Fruit fly (Drosophila melanogaster) whole organism, embryonic: ENCODE results near the gene CG46434.

Experiments
- Aef1 ChIP-seq: fragments of 200-800 bp; sonication (Bioruptor generic); IDR thresholded peaks from 3 replicates; pipeline ENCODE4 v1.3.6; 2022; ENCODE audit warnings: missing biosample characterization, missing genetic modification characterization
- B-H2 ChIP-seq: fragments of 200-800 bp; sonication (Bioruptor generic); optimal IDR thresholded peaks from 2 replicates; lab custom pipeline; 2018; ENCODE audit warnings: missing biosample characterization, mild to moderate bottlenecking, missing genetic modification characterization
- Bteb2 ChIP-seq: fragments of 200-800 bp; sonication (Bioruptor generic); optimal IDR thresholded peaks from 2 replicates; lab custom pipeline; 2016; ENCODE audit warnings: missing biosample characterization, missing genetic modification characterization
- CG13296 ChIP-seq: fragments of 200-800 bp; sonication (Bioruptor generic); optimal IDR thresholded peaks from 3 replicates; lab custom pipeline; 2018; ENCODE audit warnings: missing biosample characterization, mild to moderate bottlenecking, missing genetic modification characterization
- CG14014 ChIP-seq: fragments of 200-800 bp; sonication (Bioruptor generic); IDR thresholded peaks from 2 replicates; pipeline ENCODE4 v1.3.6; 2022; ENCODE audit warnings: missing biosample characterization, missing genetic modification characterization
- CG14050 ChIP-seq: fragments of 200-800 bp; sonication (Bioruptor generic); IDR thresholded peaks from 3 replicates; pipeline ENCODE4 v1.3.6; 2022; ENCODE audit warnings: missing biosample characterization, missing genetic modification characterization
- CG14667 ChIP-seq: fragments of 200-800 bp; sonication (Bioruptor generic); IDR thresholded peaks from 2 replicates; pipeline ENCODE4 v1.3.6; 2022; ENCODE audit warnings: missing biosample characterization, missing genetic modification characterization
- CG15269 ChIP-seq: fragments of 200-800 bp; sonication (Bioruptor generic); optimal IDR thresholded peaks from 2 replicates; lab custom pipeline; 2018; ENCODE audit warnings: missing biosample characterization, mild to moderate bottlenecking, missing genetic modification characterization, moderate library complexity
- CG1792 ChIP-seq: fragments of 200-800 bp; sonication (Bioruptor generic); optimal IDR thresholded peaks from 2 replicates; lab custom pipeline; 2016; ENCODE audit warnings: missing biosample characterization, missing genetic modification characterization
- CG3726 ChIP-seq: fragments of 200-800 bp; sonication (Bioruptor generic); IDR thresholded peaks from 3 replicates; pipeline ENCODE4, ENCODE4 v1.3.6; 2022; ENCODE audit warnings: missing biosample characterization, missing genetic modification characterization
- CG6175 ChIP-seq: fragments of 200-800 bp; sonication (Bioruptor generic); IDR thresholded peaks from 3 replicates; pipeline ENCODE4 v1.3.6; 2022; ENCODE audit warnings: missing biosample characterization, missing genetic modification characterization
- CG6654 ChIP-seq: fragments of 200-800 bp; sonication (Bioruptor generic); optimal IDR thresholded peaks from 2 replicates; lab custom pipeline; 2017; ENCODE audit warnings: missing biosample characterization, mild to moderate bottlenecking, missing genetic modification characterization
- CG7987 ChIP-seq: fragments of 200-800 bp; sonication (Bioruptor generic); optimal IDR thresholded peaks from 2 replicates; lab custom pipeline; 2018; ENCODE audit warnings: missing biosample characterization, mild to moderate bottlenecking, missing genetic modification characterization, moderate library complexity
- CG8281 ChIP-seq: fragments of 200-800 bp; sonication (Bioruptor generic); optimal IDR thresholded peaks from 2 replicates; lab custom pipeline; 2018; ENCODE audit warnings: missing biosample characterization, mild to moderate bottlenecking, missing genetic modification characterization, moderate library complexity
- CG8290 ChIP-seq, 3 experiments: fragments of 200-800 bp; sonication (Bioruptor generic); optimal IDR thresholded peaks; 2 replicates each; lab custom pipeline; 2016 to 2019; ENCODE audit warnings: missing biosample characterization in 3 of 3, missing genetic modification characterization in 3 of 3, mild to moderate bottlenecking in 2 of 3, moderate library complexity in 1 of 3
- CG8388 ChIP-seq: fragments of 200-800 bp; sonication (Bioruptor generic); optimal IDR thresholded peaks from 2 replicates; lab custom pipeline; 2019; ENCODE audit warnings: missing biosample characterization, mild to moderate bottlenecking, missing genetic modification characterization, moderate library complexity
- CG8924 ChIP-seq: fragments of 200-800 bp; optimal IDR thresholded peaks from 3 replicates; lab custom pipeline; 2019; ENCODE audit warnings: missing biosample characterization, mild to moderate bottlenecking, missing genetic modification characterization, moderate library complexity
- CG9797 ChIP-seq: fragments of 200-800 bp; sonication (Bioruptor generic); optimal IDR thresholded peaks from 3 replicates; lab custom pipeline; 2018; ENCODE audit warnings: missing biosample characterization, mild to moderate bottlenecking, missing genetic modification characterization
- D19B ChIP-seq: fragments of 200-800 bp; sonication (Bioruptor generic); optimal IDR thresholded peaks from 2 replicates; lab custom pipeline; 2017; ENCODE audit warnings: missing biosample characterization, mild to moderate bottlenecking, missing genetic modification characterization
- GATAe ChIP-seq: fragments of 200-800 bp; sonication (Bioruptor generic); conservative IDR thresholded peaks from 2 replicates; pipeline ENCODE4 v1.3.6; 2022; ENCODE audit warnings: missing biosample characterization, missing genetic modification characterization
- Gsc ChIP-seq: fragments of 200-800 bp; sonication (Bioruptor generic); IDR thresholded peaks from 2 replicates; pipeline ENCODE4 v1.3.6; 2022; ENCODE audit warnings: missing biosample characterization, missing genetic modification characterization
- H2.0 ChIP-seq: fragments of 200-800 bp; sonication (Bioruptor generic); IDR thresholded peaks from 2 replicates; pipeline ENCODE4 v1.3.6; 2022; ENCODE audit warnings: missing biosample characterization, missing genetic modification characterization
- HHEX ChIP-seq: fragments of 200-800 bp; sonication (Bioruptor generic); optimal IDR thresholded peaks from 3 replicates; lab custom pipeline; 2017; ENCODE audit warnings: missing biosample characterization, mild to moderate bottlenecking, missing genetic modification characterization, missing genetic modification reagents
- Hey ChIP-seq: fragments of 200-800 bp; sonication (Bioruptor generic); optimal IDR thresholded peaks from 3 replicates; lab custom pipeline; 2018; ENCODE audit warnings: missing biosample characterization, mild to moderate bottlenecking, missing genetic modification characterization
- Hmr ChIP-seq: fragments of 200-800 bp; sonication (Bioruptor generic); optimal IDR thresholded peaks from 3 replicates; lab custom pipeline; 2017; ENCODE audit warnings: mild to moderate bottlenecking, missing biosample characterization, missing genetic modification reagents, missing genetic modification characterization
- Med ChIP-seq: fragments of 200-800 bp; sonication (Bioruptor generic); peaks from one replicate; lab custom pipeline; 2016; ENCODE audit warnings: missing biosample characterization, missing genetic modification characterization, mild to moderate bottlenecking, inconsistent platforms, moderate library complexity
- Sox100B ChIP-seq: fragments of 200-800 bp; sonication (Bioruptor generic); optimal IDR thresholded peaks from 3 replicates; lab custom pipeline; 2018; ENCODE audit warnings: missing biosample characterization, mild to moderate bottlenecking, missing genetic modification characterization
- Spps ChIP-seq: fragments of 200-800 bp; sonication (Bioruptor generic); optimal IDR thresholded peaks from 2 replicates; lab custom pipeline; 2018; ENCODE audit warnings: missing biosample characterization, mild to moderate bottlenecking, missing genetic modification characterization
- Stat92E ChIP-seq, 3 experiments: fragments of >200 bp in 2 of 3; fragments of 200-800 bp in 1 of 3; sonication (Bioruptor generic) in 1 of 3; optimal IDR thresholded peaks; 2 replicates each; lab custom pipeline; 2017 to 2019; ENCODE audit warnings: missing biosample characterization in 3 of 3, missing genetic modification characterization in 3 of 3, mild to moderate bottlenecking in 1 of 3, moderate library complexity in 1 of 3
- abd-A ChIP-seq: fragments of 200-800 bp; sonication (Bioruptor generic); optimal IDR thresholded peaks from 3 replicates; lab custom pipeline; 2019; ENCODE audit warnings: missing biosample characterization, mild to moderate bottlenecking, missing genetic modification characterization, moderate library complexity
- ac ChIP-seq: fragments of 200-800 bp; sonication (Bioruptor generic); optimal IDR thresholded peaks from 3 replicates; lab custom pipeline; 2017; ENCODE audit warnings: missing biosample characterization, mild to moderate bottlenecking, missing genetic modification characterization
- al ChIP-seq: fragments of 200-800 bp; sonication (Bioruptor generic); IDR thresholded peaks from 2 replicates; pipeline ENCODE4 v1.3.6; 2022; ENCODE audit warnings: missing biosample characterization, missing genetic modification characterization
- ara ChIP-seq: fragments of 200-800 bp; sonication (Bioruptor generic); IDR thresholded peaks from 2 replicates; pipeline ENCODE4 v1.3.6; 2022; ENCODE audit warnings: missing biosample characterization, missing genetic modification characterization
- chm ChIP-seq: fragments of 200-800 bp; sonication (Bioruptor generic); IDR thresholded peaks from 2 replicates; pipeline ENCODE4 v1.3.6; 2022; ENCODE audit warnings: missing biosample characterization, missing genetic modification characterization
- cwo ChIP-seq: fragments of 200-800 bp; sonication (Bioruptor generic); optimal IDR thresholded peaks from 3 replicates; lab custom pipeline; 2017; ENCODE audit warnings: missing biosample characterization, missing genetic modification characterization, mild to moderate bottlenecking, moderate library complexity, missing genetic modification reagents
- emc ChIP-seq: fragments of 200-800 bp; sonication (Bioruptor generic); optimal IDR thresholded peaks from 2 replicates; lab custom pipeline; 2016; ENCODE audit warnings: missing biosample characterization, missing genetic modification characterization
- gcm ChIP-seq: fragments of 200-800 bp; sonication (Bioruptor generic); optimal IDR thresholded peaks from 2 replicates; lab custom pipeline; 2019; ENCODE audit warnings: missing biosample characterization, mild to moderate bottlenecking, missing genetic modification characterization, moderate library complexity
- hkb ChIP-seq, 2 experiments: fragments of 200-800 bp in 1 of 2; fragments of >200 bp in 1 of 2; sonication (Bioruptor generic) in 1 of 2; IDR thresholded peaks in 1 of 2; optimal IDR thresholded peaks in 1 of 2; 2 replicates each; pipeline versions ENCODE4 v1.3.6 to Lab custom; 2017 to 2022; ENCODE audit warnings: missing biosample characterization in 1 of 2, missing genetic modification characterization in 1 of 2
- jigr1 ChIP-seq: fragments of 200-800 bp; sonication (Bioruptor generic); IDR thresholded peaks from 3 replicates; pipeline ENCODE4 v1.3.6; 2022; ENCODE audit warnings: missing biosample characterization, missing genetic modification characterization
- jing ChIP-seq: fragments of 200-800 bp; sonication (Bioruptor generic); optimal IDR thresholded peaks from 2 replicates; lab custom pipeline; 2018; ENCODE audit warnings: missing biosample characterization, mild to moderate bottlenecking, missing genetic modification characterization
- kah ChIP-seq: fragments of 200-800 bp; sonication (Bioruptor generic); optimal IDR thresholded peaks from 2 replicates; lab custom pipeline; 2018; ENCODE audit warnings: missing biosample characterization, mild to moderate bottlenecking, missing genetic modification characterization
- kay ChIP-seq: fragments of 200-800 bp; sonication (Bioruptor generic); optimal IDR thresholded peaks from 2 replicates; lab custom pipeline; 2016; ENCODE audit warnings: missing biosample characterization, missing genetic modification characterization
- knrl ChIP-seq: fragments of 200-800 bp; sonication (Bioruptor generic); IDR thresholded peaks from 3 replicates; pipeline ENCODE4 v1.3.6; 2022; ENCODE audit warnings: missing biosample characterization, missing genetic modification characterization; ENCODE audit not compliant: partially characterized antibody
- lbe ChIP-seq: fragments of 200-800 bp; sonication (Bioruptor generic); optimal IDR thresholded peaks from 2 replicates; lab custom pipeline; 2016; ENCODE audit warnings: missing biosample characterization, mild to moderate bottlenecking, missing genetic modification characterization
- nerfin-2 ChIP-seq: fragments of 200-800 bp; sonication (Bioruptor generic); IDR thresholded peaks from 2 replicates; pipeline ENCODE4 v1.3.6; 2022; ENCODE audit warnings: missing biosample characterization, missing genetic modification characterization; ENCODE audit not compliant: partially characterized antibody
- prd ChIP-seq, 3 experiments: fragments of >200 bp in 2 of 3; fragments of 200-800 bp in 1 of 3; sonication (Bioruptor generic) in 1 of 3; optimal IDR thresholded peaks in 2 of 3; IDR thresholded peaks in 1 of 3; 2 replicates in 2 of 3; 3 replicates in 1 of 3; pipeline versions ENCODE4 v1.3.6 to Lab custom; 2017 to 2022; ENCODE audit warnings: missing biosample characterization in 1 of 3, missing genetic modification characterization in 1 of 3
- sens-2 ChIP-seq: fragments of 200-800 bp; sonication (Bioruptor generic); IDR thresholded peaks from 2 replicates; pipeline ENCODE4 v1.3.6; 2022; ENCODE audit warnings: missing biosample characterization, missing genetic modification characterization
- slou ChIP-seq: fragments of 200-800 bp; sonication (Bioruptor generic); optimal IDR thresholded peaks from 3 replicates; lab custom pipeline; 2016; ENCODE audit warnings: missing biosample characterization, missing genetic modification characterization
- tap ChIP-seq: fragments of 200-800 bp; optimal IDR thresholded peaks from 3 replicates; lab custom pipeline; 2019; ENCODE audit warnings: missing biosample characterization, mild to moderate bottlenecking, missing genetic modification characterization, moderate library complexity

CG46434 gene

dm6 chr3L:19575650-19576049 lies 31.6 kb upstream of the CG46434 start (continued):
- TF ChIP-seq knrl (GFP tag; lab: Robert Waterston, UW) (no peak), CG14667 (GFP tag; lab: Robert Waterston, UW) (no peak), B-H2 (GFP tag; lab: Kevin White, UChicago) (no peak), CG1792 (GFP tag; lab: Kevin White, UChicago) (peak; percentile 49), Aef1 (GFP tag; lab: Robert Waterston, UW) (no peak), CG3726 (GFP tag; lab: Robert Waterston, UW) (no peak), jigr1 (GFP tag; lab: Robert Waterston, UW) (no peak), hkb (optimal IDR thresholded peaks at IDR 0.05; lab: Kevin White, UChicago) (no peak), hkb (GFP tag; IDR thresholded peaks at IDR 0.05; lab: Robert Waterston, UW) (no peak), nerfin-2 (no peak), slou (no peak), Med (GFP tag; lab: Kevin White, UChicago) (peak; percentile 86), Stat92E (GFP tag; optimal IDR thresholded peaks at IDR 0.05; lab: Kevin White, UChicago) (peak in 1 of 3 experiments; percentile 11), Hey (no peak), CG7987 (peak; percentile 65), GATAe (no peak), Gsc (GFP tag; lab: Robert Waterston, UW) (no peak), lbe (GFP tag; lab: Kevin White, UChicago) (no peak), CG9797 (no peak), al (GFP tag; lab: Robert Waterston, UW) (no peak), CG14014 (no peak; the same call in 1 of the 2 replicates), Spps (tag; lab: Kevin White, UChicago) (no peak), emc (GFP tag; lab: Kevin White, UChicago) (no peak), tap (tag; lab: Kevin White, UChicago) (peak; percentile 39), ara (GFP tag; lab: Robert Waterston, UW) (peak; percentile 42; the same call in 1 of the 2 replicates), CG14050 (GFP tag; lab: Robert Waterston, UW) (peak; percentile 23; the same call in 2 of the 3 replicates), CG8281 (tag; lab: Kevin White, UChicago) (peak; percentile 42), kah (GFP tag; lab: Kevin White, UChicago) (peak; percentile 5), prd (optimal IDR thresholded peaks at IDR 0.05; lab: Kevin White, UChicago) (no peak), prd (GFP tag; IDR thresholded peaks at IDR 0.05; lab: Robert Waterston, UW) (no peak), gcm (GFP tag; lab: Kevin White, UChicago) (peak; percentile 48), chm (GFP tag; lab: Robert Waterston, UW) (peak; percentile 13; the same call in 1 of the 2 replicates), CG6654 (GFP tag; lab: Kevin White, UChicago) (no peak), sens-2 (no peak), CG8388 (peak; percentile 12), CG13296 (GFP tag; lab: Kevin White, UChicago) (no peak), kay (GFP tag; lab: Kevin White, UChicago) (no peak), jing (GFP tag; lab: Kevin White, UChicago) (no peak), cwo (no peak), CG8924 (peak; percentile 21), abd-A (tag; lab: Kevin White, UChicago) (peak; percentile 90), ac (peak; percentile 12), H2.0 (GFP tag; lab: Robert Waterston, UW) (peak; percentile 33; the same call in 1 of the 2 replicates), D19B (GFP tag; lab: Kevin White, UChicago) (no peak), Bteb2 (GFP tag; lab: Kevin White, UChicago) (no peak), Hmr (peak; percentile 34), CG8290 (GFP tag; optimal IDR thresholded peaks at IDR 0.05; lab: Kevin White, UChicago) (peak; percentile 4), CG8290 (tag; optimal IDR thresholded peaks at IDR 0.05; lab: Kevin White, UChicago) (peak in 1 of 2 experiments; percentile 59), Sox100B (GFP tag; lab: Kevin White, UChicago) (peak; percentile 47), CG15269 (tag; lab: Kevin White, UChicago) (peak; percentile 5), CG6175 (no peak), HHEX (GFP tag; lab: Kevin White, UChicago) (peak; percentile 43)
